Worm (Caenorhabditis elegans) whole organism, young adult: ENCODE data around the gene ZK353.3.

Experiments
- B0035.1 ChIP-seq: sonication (generic microtip); optimal IDR thresholded peaks from 2 replicates; lab custom pipeline; 2016; ENCODE audit warnings: missing genetic modification characterization, mild to moderate bottlenecking, missing compliant biosample characterization, missing genotype, missing genetic modification reagents
- B0261.1 ChIP-seq: sonication (generic microtip); optimal IDR thresholded peaks from 2 replicates; lab custom pipeline; 2016; ENCODE audit warnings: mild to moderate bottlenecking, missing genetic modification characterization, moderate library complexity, missing compliant biosample characterization
- B0336.3 ChIP-seq: fragments of 200-800 bp; sonication (Bioruptor generic); IDR thresholded peaks from 2 replicates; pipeline ENCODE4 v1.3.6; 2022; ENCODE audit warnings: missing genetic modification characterization, missing compliant biosample characterization
- C06A6.2 ChIP-seq: fragments of 200-800 bp; sonication (Bioruptor generic); conservative IDR thresholded peaks from 2 replicates; pipeline ENCODE4 v1.3.6; 2022; ENCODE audit warnings: missing genetic modification characterization, missing compliant biosample characterization
- F23B12.7 ChIP-seq: sonication (generic microtip); optimal IDR thresholded peaks from 2 replicates; lab custom pipeline; 2017; ENCODE audit warnings: missing genetic modification characterization, mild to moderate bottlenecking, missing compliant biosample characterization, antibody characterized with exemption, moderate library complexity; ENCODE audit not compliant: insufficient read depth
- F37B4.10 ChIP-seq: fragments of 200-800 bp; sonication (Bioruptor generic); IDR thresholded peaks from 2 replicates; pipeline ENCODE4 v1.3.6; 2022; ENCODE audit warnings: missing genetic modification characterization, missing compliant biosample characterization
- F39B2.1 ChIP-seq: fragments of 200-800 bp; sonication (Bioruptor generic); IDR thresholded peaks from 2 replicates; pipeline ENCODE4 v1.3.6; 2022; ENCODE audit warnings: missing genetic modification reagents, missing genetic modification characterization, missing compliant biosample characterization
- F55B11.4 ChIP-seq: sonication (generic microtip); optimal IDR thresholded peaks from 2 replicates; lab custom pipeline; 2016; ENCODE audit warnings: missing compliant biosample characterization, missing genetic modification characterization, borderline replicate concordance; ENCODE audit not compliant: insufficient read depth
- K12H6.12 ChIP-seq: fragments of 200-800 bp; sonication (Bioruptor generic); optimal IDR thresholded peaks from 2 replicates; lab custom pipeline; 2018; ENCODE audit warnings: mild to moderate bottlenecking, missing genetic modification characterization, missing compliant biosample characterization
- T07F8.4 ChIP-seq: sonication (generic microtip); optimal IDR thresholded peaks from 2 replicates; lab custom pipeline; 2016; ENCODE audit warnings: mild to moderate bottlenecking, missing genetic modification characterization, moderate library complexity, missing compliant biosample characterization
- Y53F4B.3 ChIP-seq: fragments of 200-800 bp; sonication (Bioruptor generic); IDR thresholded peaks from 2 replicates; pipeline ENCODE4 v1.3.6; 2022; ENCODE audit warnings: missing genetic modification reagents, missing genetic modification characterization, missing compliant biosample characterization
- Y53G8AR.9 ChIP-seq: fragments of 200-800 bp; sonication (Bioruptor generic); conservative IDR thresholded peaks from 2 replicates; pipeline ENCODE4 v1.3.6; 2022; ENCODE audit warnings: missing genetic modification reagents, missing genetic modification characterization, missing compliant biosample characterization
- ZK185.1 ChIP-seq: sonication (generic microtip); optimal IDR thresholded peaks from 2 replicates; lab custom pipeline; 2016; ENCODE audit warnings: mild to moderate bottlenecking, missing genetic modification characterization, missing compliant biosample characterization; ENCODE audit not compliant: poor library complexity, severe bottlenecking
- ama-1 ChIP-seq, 3 experiments: fragments of 150-350 bp in 1 of 3; sonication (generic microtip) in 2 of 3; optimal IDR thresholded peaks; 2 replicates each; lab custom pipeline; 2014 to 2018; ENCODE audit warnings: missing biosample characterization in 2 of 3, missing genetic modification characterization in 2 of 3, missing genetic modification reagents in 2 of 3
- attf-3 ChIP-seq: fragments of 200-800 bp; sonication (Bioruptor generic); conservative IDR thresholded peaks from 2 replicates; pipeline ENCODE4 v1.3.6; 2022; ENCODE audit warnings: missing genetic modification reagents, missing genetic modification characterization, missing compliant biosample characterization
- attf-5 ChIP-seq: fragments of 200-800 bp; sonication (Bioruptor generic); optimal IDR thresholded peaks from 2 replicates; lab custom pipeline; 2018; ENCODE audit warnings: mild to moderate bottlenecking, missing genetic modification characterization, missing compliant biosample characterization
- ceh-100 ChIP-seq: fragments of 200-800 bp; sonication (Bioruptor generic); IDR thresholded peaks from 2 replicates; pipeline ENCODE4 v1.3.6; 2022; ENCODE audit warnings: missing genetic modification reagents, missing genetic modification characterization, missing compliant biosample characterization
- ceh-91 ChIP-seq: fragments of 200-800 bp; sonication (Bioruptor generic); IDR thresholded peaks from 2 replicates; pipeline ENCODE4 v1.3.6; 2022; ENCODE audit warnings: missing genetic modification reagents, missing genetic modification characterization, missing compliant biosample characterization
- chd-7 ChIP-seq: sonication (generic microtip); optimal IDR thresholded peaks from 2 replicates; lab custom pipeline; 2016; ENCODE audit warnings: mild to moderate bottlenecking, missing genetic modification characterization, moderate library complexity, missing compliant biosample characterization
- gei-17 ChIP-seq: fragments of 200-800 bp; sonication (Bioruptor generic); optimal IDR thresholded peaks from 2 replicates; lab custom pipeline; 2018; ENCODE audit warnings: mild to moderate bottlenecking, missing genetic modification characterization, missing compliant biosample characterization
- hrde-1 ChIP-seq: sonication (generic microtip); optimal IDR thresholded peaks from 2 replicates; lab custom pipeline; 2016; ENCODE audit warnings: missing genetic modification characterization, mild to moderate bottlenecking, missing compliant biosample characterization, moderate library complexity, missing genotype, missing genetic modification reagents, borderline replicate concordance
- lin-40 ChIP-seq: sonication (generic microtip); optimal IDR thresholded peaks from 2 replicates; lab custom pipeline; 2016; ENCODE audit warnings: missing genetic modification characterization, mild to moderate bottlenecking, missing compliant biosample characterization, missing genotype, missing genetic modification reagents
- lsl-1 ChIP-seq: fragments of 200-800 bp; sonication (Bioruptor generic); optimal IDR thresholded peaks from 2 replicates; lab custom pipeline; 2018; ENCODE audit warnings: mild to moderate bottlenecking, missing genetic modification characterization, moderate library complexity, missing compliant biosample characterization
- lsy-27 ChIP-seq: sonication (generic microtip); optimal IDR thresholded peaks from 2 replicates; lab custom pipeline; 2017; ENCODE audit warnings: missing genetic modification characterization, mild to moderate bottlenecking, missing compliant biosample characterization, antibody characterized with exemption, missing genotype, borderline replicate concordance; ENCODE audit not compliant: insufficient read depth
- madf-3 ChIP-seq: fragments of 200-800 bp; sonication (Bioruptor generic); IDR thresholded peaks from 2 replicates; pipeline ENCODE4 v1.3.6; 2022; ENCODE audit warnings: missing genetic modification reagents, missing genetic modification characterization, missing compliant biosample characterization
- madf-6 ChIP-seq: fragments of 200-800 bp; sonication (Bioruptor generic); IDR thresholded peaks from 2 replicates; pipeline ENCODE4 v1.3.6; 2022; ENCODE audit warnings: missing genetic modification reagents, missing genetic modification characterization, missing compliant biosample characterization
- mcd-1 ChIP-seq: fragments of 200-800 bp; sonication (Bioruptor generic); IDR thresholded peaks from 2 replicates; pipeline ENCODE4 v1.3.6; 2022; ENCODE audit warnings: missing genetic modification reagents, missing genetic modification characterization, missing compliant biosample characterization
- nfya-2 ChIP-seq: fragments of 200-800 bp; sonication (Bioruptor generic); IDR thresholded peaks from 2 replicates; pipeline ENCODE4 v1.3.6; 2022; ENCODE audit warnings: missing genetic modification reagents, missing genetic modification characterization, missing compliant biosample characterization
- nhr-179 ChIP-seq: sonication (generic microtip); optimal IDR thresholded peaks from 2 replicates; lab custom pipeline; 2016; ENCODE audit warnings: mild to moderate bottlenecking, missing genetic modification characterization, missing compliant biosample characterization
- nhr-80 ChIP-seq: sonication (generic microtip); optimal IDR thresholded peaks from 2 replicates; lab custom pipeline; 2016; ENCODE audit warnings: missing genetic modification characterization, missing compliant biosample characterization
- rcor-1 ChIP-seq: fragments of 200-800 bp; sonication (Bioruptor generic); IDR thresholded peaks from 2 replicates; pipeline ENCODE4 v1.3.6; 2022; ENCODE audit warnings: missing genetic modification reagents, missing genetic modification characterization, missing compliant biosample characterization
- rpc-1 ChIP-seq, 2 experiments: fragments of 150-350 bp in 1 of 2; sonication (generic microtip) in 1 of 2; optimal IDR thresholded peaks; 2 replicates each; lab custom pipeline; 2014 to 2018; ENCODE audit warnings: missing biosample characterization in 1 of 2, missing genetic modification characterization in 1 of 2, missing genetic modification reagents in 1 of 2, missing genotype in 1 of 2
- sea-2 ChIP-seq: fragments of 200-800 bp; sonication (Bioruptor generic); IDR thresholded peaks from 2 replicates; pipeline ENCODE4 v1.3.6; 2022; ENCODE audit warnings: missing genetic modification characterization, missing compliant biosample characterization
- snpc-4 ChIP-seq, 5 experiments: fragments of 150-350 bp in 1 of 5; sonication (generic microtip) in 4 of 5; optimal IDR thresholded peaks; 2 replicates each; lab custom pipeline; 2014 to 2018; ENCODE audit warnings: missing genetic modification characterization in 5 of 5, missing biosample characterization in 3 of 5, antibody characterized with exemption in 2 of 5, mild to moderate bottlenecking in 2 of 5, missing compliant biosample characterization in 2 of 5, missing genotype in 2 of 5, moderate library complexity in 2 of 5, missing genetic modification reagents in 1 of 5
- somi-1 ChIP-seq: fragments of 200-800 bp; sonication (Bioruptor generic); optimal IDR thresholded peaks from 2 replicates; lab custom pipeline; 2018; ENCODE audit warnings: mild to moderate bottlenecking, missing genetic modification characterization, missing compliant biosample characterization
- tbx-9 ChIP-seq: sonication (generic microtip); optimal IDR thresholded peaks from 2 replicates; lab custom pipeline; 2016; ENCODE audit warnings: borderline replicate concordance, missing genetic modification characterization, inconsistent platforms, missing compliant biosample characterization
- tlf-1 ChIP-seq: fragments of 200-800 bp; sonication (Bioruptor generic); optimal IDR thresholded peaks from 2 replicates; lab custom pipeline; 2018; ENCODE audit warnings: mild to moderate bottlenecking, missing genetic modification characterization, missing compliant biosample characterization
- unc-62 ChIP-seq: fragments of 150-350 bp; optimal IDR thresholded peaks from 2 replicates; lab custom pipeline; 2014; ENCODE audit warnings: missing biosample characterization, missing genetic modification reagents, missing genetic modification characterization
- zfh-2 ChIP-seq: fragments of 200-800 bp; sonication (Bioruptor generic); conservative IDR thresholded peaks from 2 replicates; pipeline ENCODE4 v1.3.6; 2022; ENCODE audit warnings: missing genetic modification reagents, missing genetic modification characterization, missing compliant biosample characterization
- ztf-18 ChIP-seq: sonication (generic microtip); optimal IDR thresholded peaks from 2 replicates; lab custom pipeline; 2016; ENCODE audit warnings: missing genotype, mild to moderate bottlenecking, missing genetic modification characterization, missing compliant biosample characterization
- ztf-22 ChIP-seq: fragments of 200-800 bp; sonication (Bioruptor generic); optimal IDR thresholded peaks from 2 replicates; lab custom pipeline; 2018; ENCODE audit warnings: mild to moderate bottlenecking, missing genetic modification characterization, moderate library complexity, missing compliant biosample characterization
- ztf-3 ChIP-seq: fragments of 200-800 bp; sonication (Bioruptor generic); optimal IDR thresholded peaks from 2 replicates; lab custom pipeline; 2018; ENCODE audit warnings: mild to moderate bottlenecking, missing genetic modification characterization, missing compliant biosample characterization

The ZK353.3 gene

ce11 chrIII:8356407-8356881 is 39.3 kb upstream of the ZK353.3 start (continued):
- TF ChIP-seq snpc-4 (GFP tag; optimal IDR thresholded peaks at IDR 0.05; lab: Kevin White, UChicago), result no peak
- TF ChIP-seq snpc-4 (tag; optimal IDR thresholded peaks at IDR 0.05; lab: Kevin White, UChicago), result peak in 3 of 4 experiments; percentile 5 to 46 (median 39)
- TF ChIP-seq Y53F4B.3 (GFP tag; lab: Robert Waterston, UW), result no peak
- TF ChIP-seq zfh-2 (GFP tag; lab: Robert Waterston, UW), result peak; percentile 43; the same call in 1 of the 2 replicates
- TF ChIP-seq somi-1 (GFP tag; lab: Kevin White, UChicago), result peak; percentile 39
- peak; percentile 20 for TF ChIP-seq ztf-18 (tag; lab: Kevin White, UChicago)
- peak; percentile 29 for TF ChIP-seq madf-6
- TF ChIP-seq gei-17 (GFP tag; lab: Kevin White, UChicago), result peak; percentile 8
- no peak for TF ChIP-seq ceh-91
- TF ChIP-seq lin-40, result peak; percentile 57
- no peak for TF ChIP-seq sea-2 (GFP tag; lab: Robert Waterston, UW)
- peak; percentile 73 for TF ChIP-seq K12H6.12 (tag; lab: Kevin White, UChicago)
- peak; percentile 32 for TF ChIP-seq ama-1 (optimal IDR thresholded peaks at IDR 0.05; lab: Kevin White, UChicago)
- TF ChIP-seq ama-1 (GFP tag; optimal IDR thresholded peaks at IDR 0.05; lab: Kevin White, UChicago), result no peak
- peak; percentile 2 for TF ChIP-seq tlf-1 (GFP tag; lab: Kevin White, UChicago)
- 0 out of 2 replicates have a peak, but pooled peaks have one; percentile 21 for TF ChIP-seq attf-3 (GFP tag; lab: Robert Waterston, UW)
- TF ChIP-seq nhr-80 (tag; lab: Kevin White, UChicago), result peak; percentile 78
- peak; percentile 62; the same call in 1 of the 2 replicates for TF ChIP-seq B0336.3 (GFP tag; lab: Robert Waterston, UW)
- TF ChIP-seq chd-7 (tag; lab: Kevin White, UChicago), result peak; percentile 24
- TF ChIP-seq, all 124 proteins: peak for 36

- peak; percentile 3 for TF ChIP-seq ZK185.1 (tag; lab: Kevin White, UChicago)
- no peak for TF ChIP-seq hrde-1 (tag; lab: Kevin White, UChicago)
- 0 out of 2 replicates have a peak, but pooled peaks have one; percentile 16 for TF ChIP-seq madf-3 (GFP tag; lab: Robert Waterston, UW)
- TF ChIP-seq attf-5 (GFP tag; lab: Kevin White, UChicago), result peak; percentile 71
- TF ChIP-seq chd-7 (tag; lab: Kevin White, UChicago), result no peak
- TF ChIP-seq tbx-9, result no peak
- TF ChIP-seq ama-1 (optimal IDR thresholded peaks at IDR 0.05; lab: Kevin White, UChicago), result no peak
- TF ChIP-seq ama-1 (GFP tag; optimal IDR thresholded peaks at IDR 0.05; lab: Kevin White, UChicago), result peak in 1 of 2 experiments; percentile 14
- peak; percentile 12 for TF ChIP-seq tlf-1 (GFP tag; lab: Kevin White, UChicago)
- no peak for TF ChIP-seq rpc-1 (optimal IDR thresholded peaks at IDR 0.05; lab: Kevin White, UChicago)
- no peak for TF ChIP-seq rpc-1 (tag; optimal IDR thresholded peaks at IDR 0.05; lab: Kevin White, UChicago)
- no peak for TF ChIP-seq ztf-22 (GFP tag; lab: Kevin White, UChicago)
- TF ChIP-seq F55B11.4 (tag; lab: Kevin White, UChicago), result no peak
- TF ChIP-seq B0035.1 (tag; lab: Kevin White, UChicago), result no peak
- TF ChIP-seq ztf-3, result no peak
- TF ChIP-seq Y53G8AR.9 (GFP tag; lab: Robert Waterston, UW), result 0 out of 2 replicates have a peak, but pooled peaks have one; percentile 50
- TF ChIP-seq ceh-100 (GFP tag; lab: Robert Waterston, UW), result no peak
- no peak for TF ChIP-seq B0261.1
- TF ChIP-seq lin-40, result peak; percentile 47
- TF ChIP-seq F37B4.10, result 0 out of 2 replicates have a peak, but pooled peaks have one; percentile 61
- TF ChIP-seq mcd-1 (GFP tag; lab: Robert Waterston, UW), result peak; percentile 50; the same call in 1 of the 2 replicates
- no peak for TF ChIP-seq nhr-179 (tag; lab: Kevin White, UChicago)
- TF ChIP-seq F39B2.1 (GFP tag; lab: Robert Waterston, UW), result no peak
- no peak for TF ChIP-seq lsy-27 (tag; lab: Kevin White, UChicago)
- TF ChIP-seq lsl-1 (GFP tag; lab: Kevin White, UChicago), result peak; percentile 94
- peak; percentile 84 for TF ChIP-seq F23B12.7 (tag; lab: Kevin White, UChicago)
- peak; percentile 55 for TF ChIP-seq rcor-1 (GFP tag; lab: Robert Waterston, UW)
- TF ChIP-seq C06A6.2, result no peak
- TF ChIP-seq ceh-91, result peak; percentile 72
- no peak for TF ChIP-seq nfya-2 (GFP tag; lab: Robert Waterston, UW)
- TF ChIP-seq snpc-4 (GFP tag; optimal IDR thresholded peaks at IDR 0.05; lab: Kevin White, UChicago), result no peak
- TF ChIP-seq snpc-4 (tag; optimal IDR thresholded peaks at IDR 0.05; lab: Kevin White, UChicago), result peak in 1 of 4 experiments; percentile 63
- no peak for TF ChIP-seq T07F8.4 (tag; lab: Kevin White, UChicago)
- TF ChIP-seq unc-62 (GFP tag; lab: Kevin White, UChicago), result no peak
Observed at ce11 chrIII:8358213-8358672, 37.5 kb upstream of the ZK353.3 start, which contains the start of the genes R05D3.8 and rfp-1. TSS of gene R05D3.8 (minus strand) at chrIII:8358327. TSS of gene rfp-1 (plus strand) at chrIII:8358622.
